Worm (Caenorhabditis elegans) whole organism, L2 larva: ENCODE data around the gene D1054.8.

Experiments
- C34F6.9 ChIP-seq: fragments of 150-350 bp; optimal IDR thresholded peaks from 2 replicates; lab custom pipeline; 2014; ENCODE audit warnings: missing biosample characterization, missing genetic modification characterization
- R02D3.7 ChIP-seq: fragments of 150-350 bp; optimal IDR thresholded peaks from 2 replicates; lab custom pipeline; 2014; ENCODE audit warnings: missing biosample characterization, missing genetic modification characterization
- Y55F3AM.14 ChIP-seq: fragments of 200-800 bp; sonication (Bioruptor generic); optimal IDR thresholded peaks from 2 replicates; lab custom pipeline; 2018; ENCODE audit warnings: mild to moderate bottlenecking, missing genetic modification characterization, missing compliant biosample characterization
- ama-1 ChIP-seq: fragments of 150-350 bp; optimal IDR thresholded peaks from 2 replicates; lab custom pipeline; 2018; ENCODE audit warnings: inconsistent platforms
- blmp-1 ChIP-seq: sonication (generic microtip); optimal IDR thresholded peaks from 2 replicates; lab custom pipeline; 2017; ENCODE audit warnings: missing genetic modification characterization, mild to moderate bottlenecking, missing compliant biosample characterization, antibody characterized with exemption, moderate library complexity; ENCODE audit not compliant: insufficient read depth
- ceh-16 ChIP-seq: fragments of 150-350 bp; optimal IDR thresholded peaks from 2 replicates; lab custom pipeline; 2014; ENCODE audit warnings: missing biosample characterization, missing genetic modification characterization
- ceh-82 ChIP-seq: fragments of 150-350 bp; optimal IDR thresholded peaks from 2 replicates; lab custom pipeline; 2014; ENCODE audit warnings: missing biosample characterization, missing genetic modification characterization
- crh-2 ChIP-seq: sonication (generic microtip); optimal IDR thresholded peaks from 2 replicates; lab custom pipeline; 2017; ENCODE audit warnings: missing biosample characterization, missing genetic modification characterization
- dmd-4 ChIP-seq: sonication (generic microtip); optimal IDR thresholded peaks from 2 replicates; lab custom pipeline; 2017; ENCODE audit warnings: missing biosample characterization, missing genetic modification characterization
- elt-3 ChIP-seq: sonication (generic microtip); optimal IDR thresholded peaks from 2 replicates; lab custom pipeline; 2017; ENCODE audit warnings: missing biosample characterization, missing genetic modification characterization
- fos-1 ChIP-seq: fragments of 150-350 bp; optimal IDR thresholded peaks from 2 replicates; lab custom pipeline; 2014; ENCODE audit warnings: missing biosample characterization, missing genetic modification characterization
- gmeb-1 ChIP-seq: fragments of 150-350 bp; optimal IDR thresholded peaks from 2 replicates; lab custom pipeline; 2014; ENCODE audit warnings: missing biosample characterization, missing genetic modification characterization
- lin-11 ChIP-seq: fragments of 150-350 bp; sonication (generic microtip); optimal IDR thresholded peaks from 2 replicates; lab custom pipeline; 2014; ENCODE audit warnings: missing biosample characterization, missing genetic modification characterization, inconsistent platforms, mixed read lengths
- lsy-2 ChIP-seq, 2 experiments: fragments of 150-350 bp in 1 of 2; sonication (generic microtip) in 1 of 2; optimal IDR thresholded peaks; 2 replicates each; lab custom pipeline; 2014 to 2017; ENCODE audit warnings: missing biosample characterization in 2 of 2, missing genetic modification characterization in 2 of 2
- mbf-1 ChIP-seq: sonication (generic microtip); optimal IDR thresholded peaks from 2 replicates; lab custom pipeline; 2017; ENCODE audit warnings: missing biosample characterization, missing genetic modification characterization
- nhr-21 ChIP-seq: fragments of 150-350 bp; optimal IDR thresholded peaks from 2 replicates; lab custom pipeline; 2014; ENCODE audit warnings: missing biosample characterization, missing genetic modification characterization
- nhr-23 ChIP-seq: fragments of 150-350 bp; optimal IDR thresholded peaks from 2 replicates; lab custom pipeline; 2014; ENCODE audit warnings: missing biosample characterization, missing genetic modification reagents, missing genetic modification characterization
- skn-1 ChIP-seq: sonication (generic microtip); optimal IDR thresholded peaks from 2 replicates; lab custom pipeline; 2017; ENCODE audit warnings: missing biosample characterization, missing genetic modification characterization
- sma-3 ChIP-seq: sonication (generic microtip); optimal IDR thresholded peaks from 2 replicates; lab custom pipeline; 2016; ENCODE audit warnings: missing genetic modification reagents, missing genetic modification characterization, missing compliant biosample characterization
- sma-9 ChIP-seq, 2 experiments: fragments of 150-350 bp in 1 of 2; sonication (generic microtip) in 1 of 2; optimal IDR thresholded peaks; 2 replicates each; lab custom pipeline; 2014 to 2016; ENCODE audit warnings: missing genetic modification characterization in 2 of 2, mild to moderate bottlenecking in 1 of 2, missing biosample characterization in 1 of 2, missing compliant biosample characterization in 1 of 2, missing genetic modification reagents in 1 of 2, moderate library complexity in 1 of 2
- snpc-4 ChIP-seq: fragments of 150-350 bp; optimal IDR thresholded peaks from 2 replicates; lab custom pipeline; 2014; ENCODE audit warnings: missing biosample characterization, missing genetic modification characterization
- unc-39 ChIP-seq: fragments of 150-350 bp; optimal IDR thresholded peaks from 2 replicates; lab custom pipeline; 2014; ENCODE audit warnings: missing biosample characterization, missing genetic modification characterization
- unc-55 ChIP-seq: fragments of 150-350 bp; sonication (generic microtip); optimal IDR thresholded peaks from 3 replicates; lab custom pipeline; 2014; ENCODE audit warnings: missing biosample characterization, missing genetic modification reagents, missing genetic modification characterization
- unc-62 ChIP-seq: fragments of 150-350 bp; optimal IDR thresholded peaks from 2 replicates; lab custom pipeline; 2014; ENCODE audit warnings: missing biosample characterization, missing genetic modification reagents, missing genetic modification characterization
- zag-1 ChIP-seq: fragments of 150-350 bp; optimal IDR thresholded peaks from 2 replicates; lab custom pipeline; 2014; ENCODE audit warnings: missing biosample characterization, missing genetic modification characterization
- ztf-1 ChIP-seq: fragments of 200-800 bp; sonication (Bioruptor generic); conservative IDR thresholded peaks from 2 replicates; pipeline ENCODE4 v1.3.6; 2022; ENCODE audit warnings: missing genetic modification characterization, missing compliant biosample characterization
- ztf-11 ChIP-seq: sonication (generic microtip); optimal IDR thresholded peaks from 2 replicates; lab custom pipeline; 2017; ENCODE audit warnings: missing biosample characterization, missing genetic modification characterization
- ztf-4 ChIP-seq: fragments of 150-350 bp; optimal IDR thresholded peaks from 2 replicates; lab custom pipeline; 2014; ENCODE audit warnings: missing biosample characterization, missing genetic modification characterization

Gene D1054.8

DNA sequence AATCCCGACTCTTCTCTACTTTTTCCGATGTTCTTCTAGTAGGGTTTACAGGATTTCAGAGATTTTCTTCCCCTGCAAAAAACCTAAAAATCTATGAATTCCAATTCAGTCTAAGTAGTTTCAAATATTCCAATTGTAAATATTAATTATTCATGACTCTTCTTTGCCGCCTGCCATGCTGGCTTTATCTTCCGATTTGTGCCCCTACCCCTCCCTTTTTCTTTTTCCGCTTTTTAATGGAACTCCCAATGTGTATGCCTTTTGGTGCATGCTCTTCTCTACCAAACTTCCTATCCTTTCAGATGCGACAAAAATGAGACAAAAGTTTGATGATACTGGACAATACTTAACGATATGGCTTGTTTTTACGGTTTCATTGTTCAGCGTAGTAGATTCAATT is 40.6 kb downstream of the D1054.8 start, which contains the start of gene nrx-1:
nrx-1 (plus strand) TSS at position 301 of the 400 bp plus-strand sequence.
- TF ChIP-seq ztf-11 (tag; lab: Kevin White, UChicago) (no peak), Y55F3AM.14 (GFP tag; lab: Kevin White, UChicago) (no peak), unc-39 (tag; lab: Kevin White, UChicago) (no peak), sma-3 (GFP tag; lab: Kevin White, UChicago) (no peak), fos-1 (tag; lab: Kevin White, UChicago) (no peak)

DNA sequence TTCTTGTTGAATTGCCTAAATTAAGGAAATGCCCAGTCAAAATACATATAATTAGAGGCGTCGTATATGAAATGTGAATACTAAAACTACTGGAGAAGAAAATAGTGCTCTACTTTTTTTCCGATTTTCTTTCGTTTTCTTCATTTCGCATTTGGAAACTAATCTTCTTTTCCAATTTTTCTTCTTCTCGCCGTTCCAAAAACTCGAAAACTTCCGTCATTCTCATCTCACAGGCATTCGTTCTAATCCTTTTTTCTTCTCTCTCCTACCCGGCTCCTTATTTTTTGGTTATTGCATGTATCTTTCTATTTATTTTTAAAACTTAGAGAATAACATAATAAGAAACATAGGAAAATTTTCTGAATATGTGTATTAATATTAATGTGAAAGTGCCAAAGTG is 48.8 kb downstream of the D1054.8 start:
- TF ChIP-seq unc-55 (peak; percentile 91), gmeb-1 (tag; lab: Kevin White, UChicago) (no peak)

DNA sequence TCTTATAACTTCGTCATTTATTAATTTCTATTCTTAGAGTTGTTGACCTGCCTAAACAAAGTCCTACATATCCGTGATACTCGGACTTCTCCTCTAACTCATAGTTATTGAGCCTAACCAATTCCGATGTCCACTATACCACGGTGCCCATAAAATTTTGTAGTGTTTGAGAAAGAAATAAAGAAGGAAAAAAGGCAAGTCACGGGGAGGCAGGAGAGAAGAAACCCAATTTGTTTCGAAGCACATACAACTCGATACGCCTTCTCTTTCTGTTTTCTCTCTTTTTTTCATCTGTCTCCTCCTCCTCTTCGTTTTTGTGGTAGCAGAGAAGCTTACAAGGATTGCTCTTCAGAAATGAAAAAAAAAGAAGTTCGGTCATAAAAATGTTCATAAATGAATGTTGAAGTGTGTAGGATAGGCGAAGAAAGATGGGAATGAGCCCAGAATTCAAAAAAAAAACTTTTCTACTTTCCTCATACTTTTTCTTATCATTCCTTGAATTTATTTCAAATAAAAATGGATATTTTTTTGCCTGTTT is 50.6 kb downstream of the D1054.8 start:
- TF ChIP-seq ceh-82 (no peak), unc-39 (tag; lab: Kevin White, UChicago) (no peak), ama-1 (no peak), ztf-1 (GFP tag; lab: Robert Waterston, UW) (no peak), unc-62 (GFP tag; lab: Kevin White, UChicago) (no peak), ztf-4 (tag; lab: Kevin White, UChicago) (no peak), lin-11 (no peak), ceh-16 (tag; lab: Kevin White, UChicago) (no peak), snpc-4 (tag; lab: Kevin White, UChicago) (no peak), nhr-21 (tag; lab: Kevin White, UChicago) (no peak), dmd-4 (no peak), sma-9 (GFP tag; optimal IDR thresholded peaks at IDR 0.05; lab: Kevin White, UChicago) (no peak), sma-9 (tag; optimal IDR thresholded peaks at IDR 0.05; lab: Kevin White, UChicago) (no peak), skn-1 (tag; lab: Kevin White, UChicago) (no peak), lsy-2 (tag; optimal IDR thresholded peaks at IDR 0.05; lab: Kevin White, UChicago) (peak in 1 of 2 experiments; percentile 10), elt-3 (tag; lab: Kevin White, UChicago) (no peak), unc-55 (peak; percentile 44), blmp-1 (tag; lab: Kevin White, UChicago) (no peak), nhr-23 (tag; lab: Kevin White, UChicago) (no peak), mbf-1 (tag; lab: Kevin White, UChicago) (no peak), crh-2 (no peak), zag-1 (tag; lab: Kevin White, UChicago) (peak; percentile 25), R02D3.7 (tag; lab: Kevin White, UChicago) (no peak), C34F6.9 (tag; lab: Kevin White, UChicago) (peak; percentile 53)
- TF ChIP-seq, all 48 proteins: peak for 4
